Fruit fly (Drosophila melanogaster): ENCODE results near the gene lawc.

DNA sequence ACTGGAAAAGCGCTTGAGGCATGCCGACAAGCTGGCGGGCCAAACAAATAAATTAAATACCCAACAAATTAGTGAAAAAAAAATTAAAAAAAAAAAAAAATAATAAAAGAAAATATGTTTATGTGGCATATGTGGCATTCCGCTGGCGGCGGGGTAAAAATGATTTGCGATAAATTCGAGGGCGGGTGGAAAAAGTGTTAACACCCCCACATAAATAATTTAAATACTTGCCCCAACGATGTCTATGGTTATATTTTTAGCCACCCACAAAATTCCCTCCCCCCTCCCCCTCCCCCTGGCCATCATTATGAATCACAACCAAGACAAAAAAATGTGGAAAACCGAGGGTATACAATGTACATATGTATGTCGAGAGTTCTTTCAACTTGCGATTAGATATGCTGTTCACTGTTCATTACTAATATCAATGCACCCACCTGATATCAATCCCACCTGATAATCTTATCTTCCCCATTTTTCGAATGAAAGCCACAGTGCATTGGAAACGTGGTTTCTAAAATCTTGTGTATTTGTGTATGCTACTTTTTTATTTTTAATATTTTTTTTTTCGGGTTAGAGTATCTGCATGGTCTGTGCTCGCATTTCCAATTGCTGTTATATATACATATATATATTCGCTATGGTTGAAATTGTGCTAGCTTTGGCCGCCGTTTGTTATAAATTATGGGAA, 38.9 kb upstream of the lawc start:
- TF ChIP-seq psq (optimal IDR thresholded peaks at IDR 0.05) (no peak), h (optimal IDR thresholded peaks at IDR 0.05) (no peak), Myc (optimal IDR thresholded peaks at IDR 0.05) (no peak), Sin3A (optimal IDR thresholded peaks at IDR 0.05) (no peak), insv (optimal IDR thresholded peaks at IDR 0.05) (no peak)
